Worm (Caenorhabditis elegans) whole organism, early embryonic: ENCODE results near the gene ttr-29.

Source experiments
- flt-1 ChIP-seq: fragments of 200-800 bp; sonication (Bioruptor generic); IDR thresholded peaks from 2 replicates; pipeline ENCODE4 v1.3.6; 2022; ENCODE audit warnings: missing genetic modification characterization, missing compliant biosample characterization
- sea-1 ChIP-seq: fragments of 200-800 bp; sonication (Bioruptor generic); conservative IDR thresholded peaks from 2 replicates; pipeline ENCODE4 v1.3.6; 2022; ENCODE audit warnings: missing genetic modification characterization, missing compliant biosample characterization

DNA sequence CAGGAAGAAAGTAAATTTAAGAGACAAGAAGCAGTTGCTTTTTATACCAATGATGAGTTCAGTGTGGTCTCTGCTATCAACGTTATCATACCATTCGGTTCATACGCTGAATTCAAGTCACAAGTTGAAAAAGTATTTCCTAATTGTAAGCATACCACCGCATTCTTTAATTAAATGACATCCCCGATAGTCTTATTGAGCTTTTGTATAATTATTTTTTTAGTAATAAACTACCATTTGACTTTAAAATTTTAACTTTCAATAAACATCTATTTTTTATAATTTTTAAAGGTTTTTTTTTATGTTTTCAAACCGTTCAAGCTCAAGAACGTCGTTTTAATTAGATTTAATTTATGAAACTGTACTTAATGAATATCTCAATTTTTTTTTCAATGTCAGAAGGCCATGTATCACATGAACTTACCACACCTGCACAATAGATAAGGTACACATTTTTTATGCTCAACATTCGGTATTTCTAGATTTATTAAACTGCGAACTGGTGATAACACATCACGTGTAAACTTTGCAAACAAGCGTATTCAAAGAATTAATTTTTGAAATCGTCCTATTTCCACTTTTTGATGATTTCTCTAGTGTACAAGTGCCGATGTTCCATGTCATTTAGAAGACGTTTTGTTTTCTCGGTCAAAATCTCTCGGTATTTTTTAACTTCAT is 35.3 kb upstream of the ttr-29 start, which contains the start of gene T16G1.4:
- TF ChIP-seq sea-1 (GFP tag; lab: Robert Waterston, UW) (no peak), flt-1 (no peak)
